Worm (Caenorhabditis elegans) whole organism, L4 larva: ENCODE measurements around the gene act-1.

Source experiments
- F10B5.3 ChIP-seq: sonication (generic microtip); optimal IDR thresholded peaks from 2 replicates; lab custom pipeline; 2016; ENCODE audit warnings: mild to moderate bottlenecking, missing genetic modification characterization, missing compliant biosample characterization
- F26F4.8 ChIP-seq: fragments of 200-800 bp; sonication (Bioruptor generic); conservative IDR thresholded peaks from 2 replicates; pipeline ENCODE4 v1.3.6; 2022; ENCODE audit warnings: missing genetic modification characterization, missing compliant biosample characterization
- F37D6.2 ChIP-seq: sonication (generic microtip); optimal IDR thresholded peaks from 2 replicates; lab custom pipeline; 2016; ENCODE audit warnings: mild to moderate bottlenecking, missing genetic modification characterization, missing compliant biosample characterization
- T26A8.4 ChIP-seq: fragments of 200-800 bp; sonication (Bioruptor generic); IDR thresholded peaks from 2 replicates; pipeline ENCODE4 v1.3.6; 2022; ENCODE audit warnings: missing genetic modification characterization, missing compliant biosample characterization
- Y48G9A.11 ChIP-seq: fragments of 200-800 bp; sonication (Bioruptor generic); IDR thresholded peaks from 2 replicates; pipeline ENCODE4 v1.3.6; 2022; ENCODE audit warnings: missing genetic modification reagents, missing genetic modification characterization, missing compliant biosample characterization
- aha-1 ChIP-seq: fragments of 150-350 bp; peaks from one replicate; lab custom pipeline; 2014; ENCODE audit warnings: missing biosample characterization, missing genetic modification characterization
- ceh-20 ChIP-seq: fragments of 200-800 bp; sonication (Bioruptor generic); IDR thresholded peaks from 2 replicates; pipeline ENCODE4 v1.3.6; 2022; ENCODE audit warnings: missing genetic modification reagents, missing genetic modification characterization, missing compliant biosample characterization
- ceh-82 ChIP-seq: sonication (generic microtip); optimal IDR thresholded peaks from 2 replicates; lab custom pipeline; 2017; ENCODE audit warnings: missing biosample characterization, missing genetic modification characterization
- ctbp-1 ChIP-seq: fragments of 200-800 bp; sonication (Bioruptor generic); IDR thresholded peaks from 2 replicates; pipeline ENCODE4 v1.3.6; 2022; ENCODE audit warnings: missing genetic modification reagents, missing genetic modification characterization, missing compliant biosample characterization
- daf-12 ChIP-seq: fragments of 150-350 bp; optimal IDR thresholded peaks from 2 replicates; lab custom pipeline; 2014; ENCODE audit warnings: missing biosample characterization, missing genetic modification reagents, missing genetic modification characterization
- daf-16 ChIP-seq, 3 experiments: sonication (generic microtip); optimal IDR thresholded peaks; 2 replicates each; lab custom pipeline; 2016 to 2017; ENCODE audit warnings: missing genetic modification characterization in 3 of 3, missing genetic modification reagents in 3 of 3, mild to moderate bottlenecking in 2 of 3, missing compliant biosample characterization in 2 of 3, missing biosample characterization in 1 of 3, moderate library complexity in 1 of 3
- dmd-8 ChIP-seq: fragments of 200-800 bp; sonication (Bioruptor generic); IDR thresholded peaks from 2 replicates; pipeline ENCODE4 v1.3.6; 2022; ENCODE audit warnings: missing genetic modification characterization, missing compliant biosample characterization
- dmd-9 ChIP-seq: fragments of 200-800 bp; sonication (Bioruptor generic); IDR thresholded peaks from 2 replicates; pipeline ENCODE4 v1.3.6; 2022; ENCODE audit warnings: missing genetic modification reagents, missing genetic modification characterization, missing compliant biosample characterization
- dpl-1 ChIP-seq: fragments of 150-350 bp; optimal IDR thresholded peaks from 2 replicates; lab custom pipeline; 2014; ENCODE audit warnings: missing biosample characterization, missing genetic modification reagents, missing genetic modification characterization
- duxl-1 ChIP-seq: sonication (generic microtip); optimal IDR thresholded peaks from 2 replicates; lab custom pipeline; 2016; ENCODE audit warnings: mild to moderate bottlenecking, missing genetic modification characterization, moderate library complexity, missing compliant biosample characterization; ENCODE audit not compliant: poor library complexity
- dve-1 ChIP-seq: sonication (generic microtip); optimal IDR thresholded peaks from 2 replicates; lab custom pipeline; 2017; ENCODE audit warnings: antibody characterized with exemption, mild to moderate bottlenecking, missing genetic modification characterization, missing compliant biosample characterization; ENCODE audit not compliant: insufficient read depth
- egl-43 ChIP-seq: fragments of 200-800 bp; sonication (Bioruptor generic); IDR thresholded peaks from 2 replicates; pipeline ENCODE4 v1.3.6; 2022; ENCODE audit warnings: missing genetic modification reagents, missing genetic modification characterization, missing compliant biosample characterization
- fkh-10 ChIP-seq: fragments of 150-350 bp; optimal IDR thresholded peaks from 2 replicates; lab custom pipeline; 2014; ENCODE audit warnings: missing biosample characterization, missing genetic modification reagents, missing genetic modification characterization
- hif-1 ChIP-seq, 2 experiments: sonication (generic microtip); optimal IDR thresholded peaks; 2 replicates each; lab custom pipeline; 2016 to 2017; ENCODE audit warnings: missing compliant biosample characterization in 2 of 2, missing genetic modification characterization in 2 of 2, missing genetic modification reagents in 2 of 2, missing genotype in 2 of 2, mild to moderate bottlenecking in 1 of 2
- hlh-11 ChIP-seq: fragments of 200-800 bp; sonication (Bioruptor generic); optimal IDR thresholded peaks from 2 replicates; lab custom pipeline; 2018; ENCODE audit warnings: mild to moderate bottlenecking, missing genetic modification characterization, missing compliant biosample characterization
- hlh-30 ChIP-seq: sonication (generic microtip); optimal IDR thresholded peaks from 2 replicates; lab custom pipeline; 2017; ENCODE audit warnings: antibody characterized with exemption, mild to moderate bottlenecking, missing genetic modification characterization, missing compliant biosample characterization; ENCODE audit not compliant: insufficient read depth
- lin-1 ChIP-seq: fragments of 200-800 bp; sonication (Bioruptor generic); IDR thresholded peaks from 2 replicates; pipeline ENCODE4 v1.3.6; 2022; ENCODE audit warnings: missing genetic modification reagents, missing genetic modification characterization, missing compliant biosample characterization
- lin-38 ChIP-seq: fragments of 200-800 bp; sonication (Bioruptor generic); IDR thresholded peaks from 2 replicates; pipeline ENCODE4 v1.3.6; 2022; ENCODE audit warnings: missing genetic modification reagents, missing genetic modification characterization, missing compliant biosample characterization
- lsy-2 ChIP-seq, 2 experiments: fragments of 150-350 bp in 1 of 2; sonication (generic microtip) in 1 of 2; optimal IDR thresholded peaks; 2 replicates each; lab custom pipeline; 2014 to 2017; ENCODE audit warnings: missing biosample characterization in 2 of 2, missing genetic modification characterization in 2 of 2
- mdl-1 ChIP-seq, 2 experiments: fragments of 150-350 bp in 1 of 2; sonication (generic microtip) in 1 of 2; optimal IDR thresholded peaks; 2 replicates each; lab custom pipeline; 2014 to 2017; ENCODE audit warnings: missing biosample characterization in 2 of 2, missing genetic modification characterization in 2 of 2
- mep-1 ChIP-seq: fragments of 150-350 bp; sonication (generic microtip); optimal IDR thresholded peaks from 3 replicates; lab custom pipeline; 2014; ENCODE audit warnings: missing biosample characterization, missing genetic modification characterization
- mes-2 ChIP-seq: sonication (generic microtip); optimal IDR thresholded peaks from 2 replicates; lab custom pipeline; 2016; ENCODE audit warnings: missing genotype, mild to moderate bottlenecking, missing genetic modification characterization, missing compliant biosample characterization; ENCODE audit not compliant: poor library complexity, severe bottlenecking
- mxl-3 ChIP-seq: fragments of 200-800 bp; sonication (Bioruptor generic); optimal IDR thresholded peaks from 2 replicates; lab custom pipeline; 2018; ENCODE audit warnings: mild to moderate bottlenecking, missing genetic modification characterization, missing compliant biosample characterization
- nhr-237 ChIP-seq: sonication (generic microtip); optimal IDR thresholded peaks from 2 replicates; lab custom pipeline; 2017; ENCODE audit warnings: missing biosample characterization, missing genetic modification characterization
- nhr-25 ChIP-seq: sonication (generic microtip); optimal IDR thresholded peaks from 2 replicates; lab custom pipeline; 2017; ENCODE audit warnings: missing genetic modification characterization, mild to moderate bottlenecking, missing compliant biosample characterization, antibody characterized with exemption, moderate library complexity, borderline replicate concordance; ENCODE audit not compliant: insufficient read depth
- nhr-28 ChIP-seq: fragments of 150-350 bp; optimal IDR thresholded peaks from 2 replicates; lab custom pipeline; 2014; ENCODE audit warnings: missing biosample characterization, missing genetic modification characterization
- nhr-77 ChIP-seq: fragments of 150-350 bp; optimal IDR thresholded peaks from 2 replicates; lab custom pipeline; 2014; ENCODE audit warnings: missing biosample characterization, missing genetic modification characterization
- pqm-1 ChIP-seq: sonication (generic microtip); optimal IDR thresholded peaks from 2 replicates; lab custom pipeline; 2017; ENCODE audit warnings: missing biosample characterization, missing genetic modification characterization
- rbr-2 ChIP-seq: sonication (generic microtip); optimal IDR thresholded peaks from 2 replicates; lab custom pipeline; 2016; ENCODE audit warnings: missing genotype, missing genetic modification characterization, missing compliant biosample characterization
- set-16 ChIP-seq: fragments of 200-800 bp; sonication (Bioruptor generic); IDR thresholded peaks from 2 replicates; pipeline ENCODE4 v1.3.6; 2022; ENCODE audit warnings: missing genetic modification reagents, missing genetic modification characterization, missing compliant biosample characterization
- snpc-1.2 ChIP-seq: fragments of 200-800 bp; sonication (Bioruptor generic); IDR thresholded peaks from 2 replicates; pipeline ENCODE4 v1.3.6; 2022; ENCODE audit warnings: missing genetic modification reagents, missing genetic modification characterization, missing compliant biosample characterization
- tag-97 ChIP-seq: fragments of 200-800 bp; sonication (Bioruptor generic); IDR thresholded peaks from 2 replicates; pipeline ENCODE4 v1.3.6; 2022; ENCODE audit warnings: missing genetic modification characterization, missing compliant biosample characterization
- unc-62 ChIP-seq, 3 experiments: fragments of 150-350 bp in 1 of 3; sonication (generic microtip); optimal IDR thresholded peaks in 2 of 3; peaks in 1 of 3; 1 replicate in 1 of 3; 2 replicates in 2 of 3; lab custom pipeline; 2014 to 2017; ENCODE audit warnings: missing biosample characterization in 3 of 3, missing genetic modification characterization in 3 of 3, missing genetic modification reagents in 3 of 3, missing genotype in 1 of 3
- vab-7 ChIP-seq: fragments of 200-800 bp; sonication (Bioruptor generic); IDR thresholded peaks from 2 replicates; pipeline ENCODE4 v1.3.6; 2022; ENCODE audit warnings: missing genetic modification reagents, missing genetic modification characterization, missing compliant biosample characterization
- zfp-2 ChIP-seq: sonication (generic microtip); optimal IDR thresholded peaks from 2 replicates; lab custom pipeline; 2016; ENCODE audit warnings: mild to moderate bottlenecking, missing genetic modification characterization, missing compliant biosample characterization
- zfp-3 ChIP-seq: fragments of 200-800 bp; sonication (Bioruptor generic); conservative IDR thresholded peaks from 2 replicates; pipeline ENCODE4 v1.3.6; 2022; ENCODE audit warnings: missing genetic modification reagents, missing genetic modification characterization, missing compliant biosample characterization
- zip-2 ChIP-seq: fragments of 150-350 bp; optimal IDR thresholded peaks from 2 replicates; lab custom pipeline; 2014; ENCODE audit warnings: missing biosample characterization, missing genetic modification characterization

The act-1 gene

ce11 chrV:11075209-11076027 is 5.4 kb upstream of the act-1 start:
- TF ChIP-seq lsy-2 (tag; optimal IDR thresholded peaks at IDR 0.05; lab: Kevin White, UChicago), result peak in 1 of 2 experiments; percentile 27
- peak; percentile 21 for TF ChIP-seq hlh-11
- TF ChIP-seq F37D6.2 (tag; lab: Kevin White, UChicago), result peak; percentile 4
- peak; percentile 52 for TF ChIP-seq F10B5.3
- TF ChIP-seq unc-62 (GFP tag; optimal IDR thresholded peaks at IDR 0.05 in 1 of 2; lab: Kevin White, UChicago), result peak in 1 of 2 experiments; percentile 93
- no peak for TF ChIP-seq unc-62 (tag; optimal IDR thresholded peaks at IDR 0.05; lab: Kevin White, UChicago)
- TF ChIP-seq aha-1 (tag; lab: Kevin White, UChicago), result peak; percentile 80
- TF ChIP-seq ctbp-1 (GFP tag; lab: Robert Waterston, UW), result peak; percentile 74
- no peak for TF ChIP-seq ceh-82 (tag; lab: Kevin White, UChicago)
- TF ChIP-seq nhr-28 (tag; lab: Kevin White, UChicago), result no peak
- TF ChIP-seq mxl-3 (GFP tag; lab: Kevin White, UChicago), result peak; percentile 67
- TF ChIP-seq duxl-1 (tag; lab: Kevin White, UChicago), result no peak
- peak; percentile 54; the same call in 1 of the 2 replicates for TF ChIP-seq Y48G9A.11 (GFP tag; lab: Robert Waterston, UW)
- TF ChIP-seq F26F4.8 (GFP tag; lab: Robert Waterston, UW), result no peak
- peak; percentile 65 for TF ChIP-seq hlh-30 (tag; lab: Kevin White, UChicago)
- TF ChIP-seq dpl-1 (GFP tag; lab: Kevin White, UChicago), result peak; percentile 7
- TF ChIP-seq nhr-25 (tag; lab: Kevin White, UChicago), result peak; percentile 18
- peak; percentile 72 for TF ChIP-seq rbr-2 (tag; lab: Kevin White, UChicago)
- TF ChIP-seq T26A8.4, result 0 out of 2 replicates have a peak, but pooled peaks have one; percentile 19
- 0 out of 2 replicates have a peak, but pooled peaks have one; percentile 9 for TF ChIP-seq dmd-9
- no peak for TF ChIP-seq zip-2 (tag; lab: Kevin White, UChicago)
- TF ChIP-seq dmd-8 (GFP tag; lab: Robert Waterston, UW), result 0 out of 2 replicates have a peak, but pooled peaks have one; percentile 44
- no peak for TF ChIP-seq lin-1 (GFP tag; lab: Robert Waterston, UW)
- TF ChIP-seq mdl-1 (tag; optimal IDR thresholded peaks at IDR 0.05; lab: Kevin White, UChicago), result peak in 1 of 2 experiments; percentile 81
- peak; percentile 39 for TF ChIP-seq mes-2 (tag; lab: Kevin White, UChicago)
- TF ChIP-seq pqm-1 (tag; lab: Kevin White, UChicago), result no peak
- TF ChIP-seq mep-1 (tag; lab: Kevin White, UChicago), result peak; percentile 27
- TF ChIP-seq nhr-77 (tag; lab: Kevin White, UChicago), result no peak
- TF ChIP-seq zfp-2 (tag; lab: Kevin White, UChicago), result no peak
- peak; percentile 42 for TF ChIP-seq lin-38 (GFP tag; lab: Robert Waterston, UW)
- peak; percentile 34 for TF ChIP-seq fkh-10 (GFP tag; lab: Kevin White, UChicago)
- TF ChIP-seq dve-1, result peak; percentile 28
- TF ChIP-seq zfp-3, result 0 out of 2 replicates have a peak, but pooled peaks have one; percentile 41
- no peak for TF ChIP-seq nhr-237
- no peak for TF ChIP-seq ceh-20
- peak; percentile 87 for TF ChIP-seq egl-43 (GFP tag; lab: Robert Waterston, UW)
- TF ChIP-seq set-16 (GFP tag; lab: Robert Waterston, UW), result peak; percentile 61
- TF ChIP-seq hif-1 (tag; optimal IDR thresholded peaks at IDR 0.05; lab: Kevin White, UChicago), result peak in 1 of 2 experiments; percentile 29

ce11 chrV:11076028-11076402 is 4.8 kb upstream of the act-1 start:
- no peak for TF ChIP-seq ceh-82 (tag; lab: Kevin White, UChicago)
- peak; percentile 16 for TF ChIP-seq F10B5.3
- no peak for TF ChIP-seq daf-16 (GFP tag; optimal IDR thresholded peaks at IDR 0.05; lab: Kevin White, UChicago)
- TF ChIP-seq daf-16 (tag; optimal IDR thresholded peaks at IDR 0.05; lab: Kevin White, UChicago), result no peak
- no peak for TF ChIP-seq vab-7 (GFP tag; lab: Robert Waterston, UW)
- no peak for TF ChIP-seq daf-12 (tag; lab: Kevin White, UChicago)
- TF ChIP-seq snpc-1.2 (GFP tag; lab: Robert Waterston, UW), result no peak
- 0 out of 2 replicates have a peak, but pooled peaks have one; percentile 48 for TF ChIP-seq T26A8.4
- TF ChIP-seq Y48G9A.11 (GFP tag; lab: Robert Waterston, UW), result no peak
- 0 out of 2 replicates have a peak, but pooled peaks have one; percentile 39 for TF ChIP-seq tag-97 (GFP tag; lab: Robert Waterston, UW)
